Worm (Caenorhabditis elegans) whole organism, late embryonic: ENCODE results near the gene unc-119.

Source experiments
- fkh-10 ChIP-seq: fragments of 150-350 bp; optimal IDR thresholded peaks from 2 replicates; lab custom pipeline; 2014; ENCODE audit warnings: missing biosample characterization, missing genetic modification reagents, missing genetic modification characterization
- hlh-8 ChIP-seq: sonication (generic microtip); optimal IDR thresholded peaks from 2 replicates; lab custom pipeline; 2016; ENCODE audit warnings: missing genotype, missing genetic modification characterization, missing compliant biosample characterization
- mec-3 ChIP-seq: sonication (generic microtip); optimal IDR thresholded peaks from 2 replicates; lab custom pipeline; 2016; ENCODE audit warnings: borderline replicate concordance, missing genetic modification characterization, missing compliant biosample characterization
- nfya-1 ChIP-seq: sonication (generic microtip); optimal IDR thresholded peaks from 2 replicates; lab custom pipeline; 2017; ENCODE audit warnings: missing genetic modification characterization, mild to moderate bottlenecking, missing compliant biosample characterization, antibody characterized with exemption, moderate library complexity
- nhr-11 ChIP-seq: fragments of 150-350 bp; optimal IDR thresholded peaks from 2 replicates; lab custom pipeline; 2014; ENCODE audit warnings: missing biosample characterization, missing genetic modification characterization
- pag-3 ChIP-seq: sonication (generic microtip); optimal IDR thresholded peaks from 2 replicates; lab custom pipeline; 2016; ENCODE audit warnings: missing compliant biosample characterization, missing genetic modification characterization, borderline replicate concordance
- pat-9 ChIP-seq: fragments of 200-800 bp; sonication (Bioruptor generic); optimal IDR thresholded peaks from 2 replicates; lab custom pipeline; 2018; ENCODE audit warnings: mild to moderate bottlenecking, missing genetic modification characterization, moderate library complexity, missing compliant biosample characterization
- pha-2 ChIP-seq: sonication (generic microtip); optimal IDR thresholded peaks from 2 replicates; lab custom pipeline; 2017; ENCODE audit warnings: mild to moderate bottlenecking, missing genetic modification characterization, missing compliant biosample characterization
- rnt-1 ChIP-seq: sonication (generic microtip); optimal IDR thresholded peaks from 2 replicates; lab custom pipeline; 2016; ENCODE audit warnings: missing genetic modification characterization, missing compliant biosample characterization

- TF ChIP-seq rnt-1 (tag; lab: Kevin White, UChicago) (no peak), pha-2 (tag; lab: Kevin White, UChicago) (no peak), nfya-1 (tag; lab: Kevin White, UChicago) (no peak), pag-3 (tag; lab: Kevin White, UChicago) (no peak), mec-3 (tag; lab: Kevin White, UChicago) (no peak), pat-9 (no peak), nhr-11 (tag; lab: Kevin White, UChicago) (no peak), hlh-8 (tag; lab: Kevin White, UChicago) (no peak), fkh-10 (GFP tag; lab: Kevin White, UChicago) (no peak)
Measured at ce11 chrIII:10930850-10931249, 28.4 kb downstream of the unc-119 start, which contains the start of gene M142.5.
